Fruit fly (Drosophila melanogaster) whole organism, embryonic: ENCODE results near the gene Cyp4d14.
A peak's percentile ranks its signal among the peaks of the same experiment; 100 is the strongest.

ENCODE experiments used
- Asciz ChIP-seq: fragments of 200-800 bp; sonication (Bioruptor generic); optimal IDR thresholded peaks from 2 replicates; lab custom pipeline; 2017; ENCODE audit warnings: missing biosample characterization, mild to moderate bottlenecking, missing genetic modification characterization, missing genetic modification reagents
- Atf3 ChIP-seq: fragments of 200-800 bp; sonication (Bioruptor generic); optimal IDR thresholded peaks from 3 replicates; lab custom pipeline; 2016; ENCODE audit warnings: missing biosample characterization, missing genetic modification characterization
- BEAF-32 ChIP-seq: fragments of 200-800 bp; sonication (Bioruptor generic); optimal IDR thresholded peaks from 3 replicates; lab custom pipeline; 2017; ENCODE audit warnings: missing biosample characterization, missing genetic modification characterization, mild to moderate bottlenecking, moderate library complexity, missing genetic modification reagents
- CG10462 ChIP-seq: fragments of 200-800 bp; sonication (Bioruptor generic); optimal IDR thresholded peaks from 2 replicates; lab custom pipeline; 2016; ENCODE audit warnings: missing biosample characterization, missing genetic modification characterization
- CG10565 ChIP-seq: fragments of 200-800 bp; sonication (Bioruptor generic); optimal IDR thresholded peaks from 3 replicates; lab custom pipeline; 2016; ENCODE audit warnings: missing biosample characterization, mild to moderate bottlenecking, missing genetic modification characterization
- CG11247 ChIP-seq: fragments of 200-800 bp; sonication (Bioruptor generic); IDR thresholded peaks from 2 replicates; pipeline ENCODE4 v1.3.6; 2022; ENCODE audit warnings: missing biosample characterization, missing genetic modification characterization
- CG12391 ChIP-seq: fragments of 200-800 bp; sonication (Bioruptor generic); optimal IDR thresholded peaks from 3 replicates; lab custom pipeline; 2018; ENCODE audit warnings: missing biosample characterization, mild to moderate bottlenecking, missing genetic modification characterization, moderate library complexity
- CG12744 ChIP-seq: fragments of 200-800 bp; sonication (Bioruptor generic); optimal IDR thresholded peaks from 2 replicates; lab custom pipeline; 2016; ENCODE audit warnings: missing biosample characterization, missing genetic modification characterization
- CG14710 ChIP-seq: fragments of 200-800 bp; sonication (Bioruptor generic); optimal IDR thresholded peaks from 3 replicates; lab custom pipeline; 2019; ENCODE audit warnings: missing biosample characterization, mild to moderate bottlenecking, missing genetic modification characterization, moderate library complexity
- CG15479 ChIP-seq: fragments of 200-800 bp; sonication (Bioruptor generic); optimal IDR thresholded peaks from 3 replicates; lab custom pipeline; 2019; ENCODE audit warnings: missing biosample characterization, mild to moderate bottlenecking, missing genetic modification characterization, moderate library complexity
- CG17359 ChIP-seq: fragments of 200-800 bp; sonication (Bioruptor generic); optimal IDR thresholded peaks from 3 replicates; lab custom pipeline; 2018; ENCODE audit warnings: missing biosample characterization, mild to moderate bottlenecking, missing genetic modification characterization, moderate library complexity
- CG2199 ChIP-seq: fragments of 200-800 bp; sonication (Bioruptor generic); IDR thresholded peaks from 3 replicates; pipeline ENCODE4 v1.3.6; 2022; ENCODE audit warnings: missing biosample characterization, missing genetic modification characterization
- CG2712 ChIP-seq: fragments of 200-800 bp; optimal IDR thresholded peaks from 3 replicates; lab custom pipeline; 2019; ENCODE audit warnings: missing biosample characterization, mild to moderate bottlenecking, missing genetic modification characterization, moderate library complexity
- CG31365 ChIP-seq: fragments of 200-800 bp; sonication (Bioruptor generic); optimal IDR thresholded peaks from 2 replicates; lab custom pipeline; 2018; ENCODE audit warnings: missing biosample characterization, mild to moderate bottlenecking, missing genetic modification characterization
- CG3726 ChIP-seq: fragments of 200-800 bp; sonication (Bioruptor generic); IDR thresholded peaks from 3 replicates; pipeline ENCODE4, ENCODE4 v1.3.6; 2022; ENCODE audit warnings: missing biosample characterization, missing genetic modification characterization
- CG42726 ChIP-seq: fragments of 200-800 bp; sonication (Bioruptor generic); IDR thresholded peaks from 2 replicates; pipeline ENCODE4 v1.3.6; 2022; ENCODE audit warnings: missing biosample characterization, missing genetic modification characterization; ENCODE audit not compliant: partially characterized antibody
- CG43689 ChIP-seq: fragments of 200-800 bp; sonication (Bioruptor generic); IDR thresholded peaks from 2 replicates; pipeline ENCODE4 v1.3.6; 2022; ENCODE audit warnings: missing biosample characterization, missing genetic modification characterization
- CG4404 ChIP-seq: fragments of 200-800 bp; sonication (Bioruptor generic); IDR thresholded peaks from 2 replicates; pipeline ENCODE4 v1.3.6; 2022; ENCODE audit warnings: missing biosample characterization, missing genetic modification characterization
- CG4707 ChIP-seq: fragments of 200-800 bp; sonication (Bioruptor generic); optimal IDR thresholded peaks from 2 replicates; lab custom pipeline; 2018; ENCODE audit warnings: missing biosample characterization, mild to moderate bottlenecking, missing genetic modification characterization, moderate library complexity
- CG6854 ChIP-seq: fragments of 200-800 bp; sonication (Bioruptor generic); optimal IDR thresholded peaks from 3 replicates; lab custom pipeline; 2017; ENCODE audit warnings: missing biosample characterization, mild to moderate bottlenecking, missing genetic modification characterization
- CG7357 ChIP-seq: fragments of 200-800 bp; sonication (Bioruptor generic); IDR thresholded peaks from 3 replicates; pipeline ENCODE4 v1.3.6; 2022; ENCODE audit warnings: missing biosample characterization, missing genetic modification characterization
- CG8944 ChIP-seq: fragments of 200-800 bp; sonication (Bioruptor generic); optimal IDR thresholded peaks from 3 replicates; lab custom pipeline; 2016; ENCODE audit warnings: missing biosample characterization, missing genetic modification characterization
- CkIIα-i1 ChIP-seq: fragments of 200-800 bp; sonication (Bioruptor generic); IDR thresholded peaks from 2 replicates; pipeline ENCODE4 v1.3.6; 2022; ENCODE audit warnings: missing biosample characterization, missing genetic modification characterization
- Deaf1 ChIP-seq: fragments of 200-800 bp; optimal IDR thresholded peaks from 3 replicates; lab custom pipeline; 2019; ENCODE audit warnings: missing biosample characterization, mild to moderate bottlenecking, missing genetic modification characterization, moderate library complexity
- E2f1 ChIP-seq: fragments of 200-800 bp; sonication (Bioruptor generic); IDR thresholded peaks from 2 replicates; pipeline ENCODE4 v1.3.6; 2022; ENCODE audit warnings: missing biosample characterization, missing genetic modification characterization
- Eip74EF ChIP-seq, 2 experiments: fragments of 200-800 bp in 1 of 2; fragments of >200 bp in 1 of 2; sonication (Bioruptor generic) in 1 of 2; optimal IDR thresholded peaks; 2 replicates each; lab custom pipeline; 2017 to 2019; ENCODE audit warnings: missing biosample characterization in 2 of 2, missing genetic modification characterization in 2 of 2, mild to moderate bottlenecking in 1 of 2, moderate library complexity in 1 of 2
- Fer3 ChIP-seq: fragments of 200-800 bp; sonication (Bioruptor generic); optimal IDR thresholded peaks from 2 replicates; lab custom pipeline; 2018; ENCODE audit warnings: missing biosample characterization, mild to moderate bottlenecking, missing genetic modification characterization, moderate library complexity
- HLH4C ChIP-seq: fragments of 200-800 bp; sonication (Bioruptor generic); IDR thresholded peaks from 3 replicates; pipeline ENCODE4 v1.3.6; 2022; ENCODE audit warnings: missing biosample characterization, missing genetic modification characterization; ENCODE audit not compliant: partially characterized antibody
- HmgD ChIP-seq: fragments of 200-800 bp; sonication (Bioruptor generic); optimal IDR thresholded peaks from 3 replicates; lab custom pipeline; 2016; ENCODE audit warnings: missing biosample characterization, missing genetic modification characterization
- Hmx ChIP-seq: fragments of 200-800 bp; sonication (Bioruptor generic); optimal IDR thresholded peaks from 2 replicates; lab custom pipeline; 2016; ENCODE audit warnings: missing biosample characterization, missing genetic modification characterization
- Meics ChIP-seq: fragments of 200-800 bp; sonication (Bioruptor generic); optimal IDR thresholded peaks from 2 replicates; lab custom pipeline; 2017; ENCODE audit warnings: missing biosample characterization, mild to moderate bottlenecking, missing genetic modification characterization
- Mrtf ChIP-seq: fragments of 200-800 bp; sonication (Bioruptor generic); IDR thresholded peaks from 3 replicates; pipeline ENCODE4 v1.3.6; 2022; ENCODE audit warnings: missing biosample characterization, missing genetic modification characterization
- Spps ChIP-seq: fragments of 200-800 bp; sonication (Bioruptor generic); optimal IDR thresholded peaks from 2 replicates; lab custom pipeline; 2018; ENCODE audit warnings: missing biosample characterization, mild to moderate bottlenecking, missing genetic modification characterization
- aop ChIP-seq: fragments of 200-800 bp; sonication (Bioruptor generic); IDR thresholded peaks from 2 replicates; pipeline ENCODE4 v1.3.6; 2022; ENCODE audit warnings: missing biosample characterization, missing genetic modification characterization
- ci ChIP-seq: fragments of 200-800 bp; sonication (Bioruptor generic); IDR thresholded peaks from 3 replicates; pipeline ENCODE4 v1.3.6; 2022; ENCODE audit warnings: missing biosample characterization, missing genetic modification characterization
- emc ChIP-seq: fragments of 200-800 bp; sonication (Bioruptor generic); optimal IDR thresholded peaks from 2 replicates; lab custom pipeline; 2016; ENCODE audit warnings: missing biosample characterization, missing genetic modification characterization
- exex ChIP-seq: fragments of 200-800 bp; sonication (Bioruptor generic); optimal IDR thresholded peaks from 4 replicates; lab custom pipeline; 2018; ENCODE audit warnings: missing biosample characterization, mild to moderate bottlenecking, missing genetic modification characterization, moderate library complexity
- ftz-f1 ChIP-seq: fragments of 200-800 bp; sonication (Bioruptor generic); optimal IDR thresholded peaks from 2 replicates; lab custom pipeline; 2016; ENCODE audit warnings: missing biosample characterization, missing genetic modification characterization
- lola ChIP-seq, 3 experiments: fragments of >200 bp in 2 of 3; fragments of 200-800 bp in 1 of 3; sonication (Bioruptor generic) in 1 of 3; optimal IDR thresholded peaks; 2 replicates each; lab custom pipeline; 2017 to 2019; ENCODE audit warnings: missing biosample characterization in 3 of 3, missing genetic modification characterization in 3 of 3, mild to moderate bottlenecking in 1 of 3, moderate library complexity in 1 of 3
- nom ChIP-seq: fragments of 200-800 bp; sonication (Bioruptor generic); optimal IDR thresholded peaks from 2 replicates; lab custom pipeline; 2017; ENCODE audit warnings: missing biosample characterization, missing genetic modification characterization, mild to moderate bottlenecking, moderate library complexity, missing genetic modification reagents
- pan ChIP-seq, 4 experiments: fragments of >200 bp in 3 of 4; fragments of 200-800 bp in 1 of 4; sonication (Bioruptor generic) in 1 of 4; optimal IDR thresholded peaks in 3 of 4; IDR thresholded peaks in 1 of 4; 2 replicates each; pipeline versions ENCODE4 v1.3.6 to Lab custom; 2017 to 2022; ENCODE audit warnings: missing biosample characterization in 2 of 4, missing genetic modification characterization in 2 of 4, mixed read lengths in 1 of 4
- psq ChIP-seq: fragments of 200-800 bp; sonication (Bioruptor generic); optimal IDR thresholded peaks from 2 replicates; lab custom pipeline; 2017; ENCODE audit warnings: missing biosample characterization, missing genetic modification characterization
- sima ChIP-seq: fragments of 200-800 bp; sonication (Bioruptor generic); optimal IDR thresholded peaks from 2 replicates; lab custom pipeline; 2016; ENCODE audit warnings: missing biosample characterization, missing genetic modification characterization
- sisA ChIP-seq: fragments of 200-800 bp; sonication (Bioruptor generic); IDR thresholded peaks from 2 replicates; pipeline ENCODE4 v1.3.6; 2022; ENCODE audit warnings: missing biosample characterization, missing genetic modification characterization
- so ChIP-seq: fragments of 200-800 bp; sonication (Bioruptor generic); IDR thresholded peaks from 3 replicates; pipeline ENCODE4 v1.3.6; 2022; ENCODE audit warnings: missing biosample characterization, missing genetic modification characterization
- tap ChIP-seq: fragments of 200-800 bp; optimal IDR thresholded peaks from 3 replicates; lab custom pipeline; 2019; ENCODE audit warnings: missing biosample characterization, mild to moderate bottlenecking, missing genetic modification characterization, moderate library complexity
- tio ChIP-seq: fragments of 200-800 bp; sonication (Bioruptor generic); optimal IDR thresholded peaks from 2 replicates; lab custom pipeline; 2017; ENCODE audit warnings: missing biosample characterization, missing genetic modification characterization, inconsistent platforms
- tll ChIP-seq, 2 experiments: fragments of 200-800 bp in 1 of 2; fragments of >200 bp in 1 of 2; sonication (Bioruptor generic) in 1 of 2; optimal IDR thresholded peaks; 2 replicates each; lab custom pipeline; 2017 to 2019; ENCODE audit warnings: missing biosample characterization in 2 of 2, missing genetic modification characterization in 2 of 2, mild to moderate bottlenecking in 1 of 2, moderate library complexity in 1 of 2
- trem ChIP-seq: fragments of 200-800 bp; optimal IDR thresholded peaks from 3 replicates; lab custom pipeline; 2019; ENCODE audit warnings: missing biosample characterization, mild to moderate bottlenecking, missing genetic modification characterization, moderate library complexity
- zfh2 ChIP-seq: fragments of 200-800 bp; sonication (Bioruptor generic); optimal IDR thresholded peaks from 2 replicates; lab custom pipeline; 2016; ENCODE audit warnings: missing biosample characterization, missing genetic modification characterization

Gene Cyp4d14

dm6 chrX:2166129-2166528, 9.0 kb downstream of the Cyp4d14 start (continued):
- TF ChIP-seq CkIIα-i1 (no peak), CG3726 (no peak; the same call in 2 of the 3 replicates), CG15479 (GFP tag; lab: Kevin White, UChicago) (no peak), pan (optimal IDR thresholded peaks at IDR 0.05; lab: Kevin White, UChicago) (no peak), pan (GFP tag; optimal IDR thresholded peaks at IDR 0.05 in 1 of 2, IDR thresholded peaks at IDR 0.05 in 1 of 2) (peak in 1 of 2 experiments; percentile 47), CG7357 (GFP tag; lab: Robert Waterston, UW) (no peak), nom (GFP tag; lab: Kevin White, UChicago) (no peak), Asciz (peak; percentile 44), tap (tag; lab: Kevin White, UChicago) (peak; percentile 18), zfh2 (GFP tag; lab: Kevin White, UChicago) (no peak), CG14710 (peak; percentile 17), HLH4C (GFP tag; lab: Robert Waterston, UW) (no peak), Fer3 (tag; lab: Kevin White, UChicago) (no peak), CG2712 (tag; lab: Kevin White, UChicago) (peak; percentile 52), CG12391 (tag; lab: Kevin White, UChicago) (peak; percentile 52), tll (GFP tag; optimal IDR thresholded peaks at IDR 0.05; lab: Kevin White, UChicago) (no peak), CG4404 (no peak), HmgD (GFP tag; lab: Kevin White, UChicago) (no peak), Deaf1 (tag; lab: Kevin White, UChicago) (no peak), Hmx (GFP tag; lab: Kevin White, UChicago) (no peak), BEAF-32 (GFP tag; lab: Kevin White, UChicago) (no peak), lola (GFP tag; optimal IDR thresholded peaks at IDR 0.05; lab: Kevin White, UChicago) (no peak), CG2199 (no peak), Eip74EF (GFP tag; optimal IDR thresholded peaks at IDR 0.05; lab: Kevin White, UChicago) (peak in 1 of 2 experiments; percentile 42), so (no peak), ftz-f1 (GFP tag; lab: Kevin White, UChicago) (no peak), ci (peak; percentile 92), CG11247 (no peak), E2f1 (GFP tag; lab: Robert Waterston, UW) (peak; percentile 46; the same call in 1 of the 2 replicates), Meics (GFP tag; lab: Kevin White, UChicago) (no peak), sisA (GFP tag; lab: Robert Waterston, UW) (peak; percentile 80), emc (no peak), CG42726 (GFP tag; lab: Robert Waterston, UW) (no peak), Atf3 (GFP tag; lab: Kevin White, UChicago) (no peak), CG4707 (no peak), trem (tag; lab: Kevin White, UChicago) (no peak), Spps (no peak), aop (GFP tag; lab: Robert Waterston, UW) (0 out of 2 replicates have a peak, but pooled peaks have one; percentile 26), CG31365 (tag; lab: Kevin White, UChicago) (no peak), CG17359 (tag; lab: Kevin White, UChicago) (peak; percentile 71), CG43689 (no peak; the same call in 1 of the 2 replicates), CG6854 (no peak), CG8944 (GFP tag; lab: Kevin White, UChicago) (peak; percentile 50), psq (GFP tag; lab: Kevin White, UChicago) (no peak), CG10462 (GFP tag; lab: Kevin White, UChicago) (no peak), CG10565 (GFP tag; lab: Kevin White, UChicago) (no peak), sima (GFP tag; lab: Kevin White, UChicago) (no peak), CG12744 (GFP tag; lab: Kevin White, UChicago) (no peak), exex (tag; lab: Kevin White, UChicago) (no peak), Mrtf (GFP tag; lab: Robert Waterston, UW) (no peak), tio (GFP tag; lab: Kevin White, UChicago) (no peak)
